Worm (Caenorhabditis elegans): ENCODE results near the gene fbxa-183.

DNA sequence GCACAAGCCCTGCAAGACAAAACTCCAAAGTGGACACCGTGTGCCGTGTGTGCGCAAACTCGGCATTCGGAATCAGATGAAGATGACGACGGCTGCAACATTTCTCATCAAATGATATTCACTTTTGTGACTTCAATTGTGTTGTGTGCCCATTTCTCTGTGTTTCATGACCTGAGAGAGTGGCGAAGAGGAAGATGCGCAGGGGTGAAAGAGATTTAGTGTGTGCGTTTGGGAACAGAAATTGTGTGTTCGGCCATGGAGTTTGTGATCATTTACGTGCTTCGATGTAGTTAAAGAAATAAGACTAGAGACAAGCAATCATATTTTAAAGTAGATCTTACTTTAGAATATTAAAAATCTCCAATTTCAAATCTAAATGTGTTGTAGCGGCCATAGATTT lies 6.1 kb upstream of the fbxa-183 start:
- no peak for TF ChIP-seq pha-4 (tag; optimal IDR thresholded peaks at IDR 0.05)
- TF ChIP-seq mab-5 (tag; optimal IDR thresholded peaks at IDR 0.05): no peak
- no peak for TF ChIP-seq nhr-12 (tag; optimal IDR thresholded peaks at IDR 0.05)
- TF ChIP-seq lin-13 (tag; optimal IDR thresholded peaks at IDR 0.05): no peak
- no peak for TF ChIP-seq elt-1 (tag; optimal IDR thresholded peaks at IDR 0.05; ENCODE audit: borderline replicate concordance, insufficient read depth)
- no peak for TF ChIP-seq blmp-1 (tag; optimal IDR thresholded peaks at IDR 0.05)
- TF ChIP-seq unc-62 (GFP tag; optimal IDR thresholded peaks at IDR 0.05): no peak
- no peak for TF ChIP-seq ztf-11 (tag; optimal IDR thresholded peaks at IDR 0.05)
- TF ChIP-seq zip-8 (tag; optimal IDR thresholded peaks at IDR 0.05): no peak
- TF ChIP-seq cnd-1 (tag; optimal IDR thresholded peaks at IDR 0.05): no peak
- no peak for TF ChIP-seq lin-32 (GFP tag; optimal IDR thresholded peaks at IDR 0.05)
